Fruit fly (Drosophila melanogaster) whole organism, pupa: ENCODE results near the gene Ns3.

ENCODE experiments used
- CG10348 ChIP-seq: fragments of 200-800 bp; sonication (Bioruptor generic); IDR thresholded peaks from 2 replicates; pipeline ENCODE4 v1.3.6; 2022; ENCODE audit warnings: missing biosample characterization, missing genetic modification characterization
- CG12605 ChIP-seq: fragments of 200-800 bp; sonication (Bioruptor generic); IDR thresholded peaks from 2 replicates; pipeline ENCODE4 v1.3.6; 2022; ENCODE audit warnings: missing biosample characterization, missing genetic modification characterization
- CG13204 ChIP-seq: fragments of 200-800 bp; sonication (Bioruptor generic); optimal IDR thresholded peaks from 2 replicates; lab custom pipeline; 2018; ENCODE audit warnings: missing biosample characterization, mild to moderate bottlenecking, missing genetic modification characterization, moderate library complexity
- CG14655 ChIP-seq: fragments of 200-800 bp; sonication (Bioruptor generic); optimal IDR thresholded peaks from 3 replicates; lab custom pipeline; 2017; ENCODE audit warnings: mild to moderate bottlenecking, missing biosample characterization, missing genetic modification reagents, missing genetic modification characterization
- CG17806 ChIP-seq: fragments of 200-800 bp; sonication (Bioruptor generic); optimal IDR thresholded peaks from 2 replicates; lab custom pipeline; 2018; ENCODE audit warnings: missing biosample characterization, mild to moderate bottlenecking, missing genetic modification characterization, moderate library complexity
- CG34367 ChIP-seq: fragments of 200-800 bp; sonication (Bioruptor generic); optimal IDR thresholded peaks from 2 replicates; lab custom pipeline; 2018; ENCODE audit warnings: missing biosample characterization, mild to moderate bottlenecking, missing genetic modification characterization
- CG8159 ChIP-seq: fragments of 200-800 bp; sonication (Bioruptor generic); optimal IDR thresholded peaks from 3 replicates; lab custom pipeline; 2018; ENCODE audit warnings: missing biosample characterization, mild to moderate bottlenecking, missing genetic modification characterization, moderate library complexity
- CG9948 ChIP-seq: fragments of 200-800 bp; sonication (Bioruptor generic); optimal IDR thresholded peaks from 2 replicates; lab custom pipeline; 2018; ENCODE audit warnings: missing biosample characterization, mild to moderate bottlenecking, missing genetic modification characterization, moderate library complexity
- Ets98B ChIP-seq: fragments of 200-800 bp; sonication (Bioruptor generic); IDR thresholded peaks from 2 replicates; pipeline ENCODE4 v1.3.6; 2022; ENCODE audit warnings: missing biosample characterization, missing genetic modification characterization
- Pif1A ChIP-seq: fragments of 200-800 bp; sonication (Bioruptor generic); optimal IDR thresholded peaks from 3 replicates; lab custom pipeline; 2016; ENCODE audit warnings: missing biosample characterization, missing genetic modification characterization
- Pif1B ChIP-seq: fragments of 200-800 bp; sonication (Bioruptor generic); optimal IDR thresholded peaks from 3 replicates; lab custom pipeline; 2016; ENCODE audit warnings: missing biosample characterization, missing genetic modification characterization
- Snoo ChIP-seq: fragments of 200-800 bp; sonication (Bioruptor generic); optimal IDR thresholded peaks from 3 replicates; lab custom pipeline; 2017; ENCODE audit warnings: missing biosample characterization, mild to moderate bottlenecking, missing genetic modification characterization, inconsistent platforms
- gl ChIP-seq: fragments of 200-800 bp; sonication (Bioruptor generic); optimal IDR thresholded peaks from 2 replicates; lab custom pipeline; 2018; ENCODE audit warnings: missing biosample characterization, mild to moderate bottlenecking, missing genetic modification characterization
- rn ChIP-seq: fragments of 200-800 bp; sonication (Bioruptor generic); IDR thresholded peaks from 2 replicates; pipeline ENCODE4 v1.3.6; 2022; ENCODE audit warnings: missing biosample characterization, missing genetic modification characterization

DNA sequence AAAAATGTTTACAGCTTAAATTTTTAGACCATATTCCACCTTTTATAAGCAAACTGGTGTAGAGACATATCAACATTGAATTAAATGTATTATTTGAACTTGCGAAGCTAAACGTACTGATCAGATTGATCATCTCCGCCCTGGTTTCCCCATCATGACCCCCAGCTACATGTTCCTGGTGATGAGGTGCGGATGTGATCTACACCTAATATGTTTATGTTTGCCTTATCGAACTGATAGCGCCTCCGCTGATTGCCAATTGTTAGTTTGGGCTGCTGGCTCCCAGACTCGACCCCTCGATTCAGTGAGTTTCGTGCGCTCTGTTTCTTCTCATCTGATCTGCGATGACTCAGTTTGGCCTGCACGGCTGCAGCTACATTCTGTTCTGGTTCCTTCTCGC lies 8.2 kb upstream of the Ns3 start, which contains the start of gene CG14780:
- TF ChIP-seq CG9948 (tag; lab: Kevin White, UChicago) (no peak), CG10348 (GFP tag; lab: Robert Waterston, UW) (no peak), CG14655 (no peak), CG34367 (tag; lab: Kevin White, UChicago) (no peak), Pif1A (GFP tag; lab: Kevin White, UChicago) (no peak), rn (GFP tag; lab: Robert Waterston, UW) (no peak), gl (no peak), Pif1B (GFP tag; lab: Kevin White, UChicago) (no peak), CG17806 (tag; lab: Kevin White, UChicago) (no peak), CG8159 (tag; lab: Kevin White, UChicago) (no peak), CG12605 (no peak), Ets98B (GFP tag; lab: Robert Waterston, UW) (no peak), Snoo (tag; lab: Kevin White, UChicago) (no peak), CG13204 (GFP tag; lab: Kevin White, UChicago) (no peak)
